Fruit fly (Drosophila melanogaster) whole organism, wandering third instar larva: ENCODE results near the gene Nepl12.

Source experiments
- CG9705 ChIP-seq: fragments of 200-800 bp; sonication (Bioruptor generic); optimal IDR thresholded peaks from 2 replicates; lab custom pipeline; 2018; ENCODE audit warnings: missing biosample characterization, mild to moderate bottlenecking, missing genetic modification characterization
- Dfd ChIP-seq: fragments of >200 bp; optimal IDR thresholded peaks from 2 replicates; lab custom pipeline; 2017; ENCODE audit warnings: missing biosample characterization, missing genetic modification characterization
- Hr78 ChIP-seq: fragments of >200 bp; optimal IDR thresholded peaks from 2 replicates; lab custom pipeline; 2017; ENCODE audit warnings: missing biosample characterization, missing genetic modification characterization
- Hr83 ChIP-seq: fragments of 200-300 bp; sonication (Bioruptor generic); optimal IDR thresholded peaks from 2 replicates; lab custom pipeline; 2016; ENCODE audit warnings: missing biosample characterization, mild to moderate bottlenecking, missing genetic modification characterization, moderate library complexity; ENCODE audit not compliant: poor library complexity, severe bottlenecking
- OdsH ChIP-seq: fragments of 200-800 bp; sonication (Bioruptor generic); optimal IDR thresholded peaks from 2 replicates; lab custom pipeline; 2016; ENCODE audit warnings: missing biosample characterization, mild to moderate bottlenecking, missing genetic modification characterization
- h ChIP-seq: fragments of 200-800 bp; sonication (Bioruptor generic); optimal IDR thresholded peaks from 3 replicates; lab custom pipeline; 2016; ENCODE audit warnings: missing biosample characterization, mild to moderate bottlenecking, missing genetic modification characterization
- lola ChIP-seq: fragments of >200 bp; optimal IDR thresholded peaks from 2 replicates; lab custom pipeline; 2017; ENCODE audit warnings: missing biosample characterization, missing genetic modification characterization
- usp ChIP-seq: fragments of >200 bp; optimal IDR thresholded peaks from 2 replicates; lab custom pipeline; 2017; ENCODE audit warnings: missing biosample characterization, missing genetic modification characterization

dm6 chr3R:9644620-9645019 is 30.7 kb upstream of the Nepl12 start:
- TF ChIP-seq usp (GFP tag; lab: Kevin White, UChicago) = no peak
- TF ChIP-seq lola (GFP tag; lab: Kevin White, UChicago) = no peak
- no peak for TF ChIP-seq Hr78 (GFP tag; lab: Kevin White, UChicago)
- no peak for TF ChIP-seq Hr83 (GFP tag; lab: Kevin White, UChicago)
- no peak for TF ChIP-seq Dfd
- TF ChIP-seq CG9705 (GFP tag; lab: Kevin White, UChicago) = no peak
- TF ChIP-seq h (GFP tag; lab: Kevin White, UChicago) = no peak
- TF ChIP-seq OdsH (GFP tag; lab: Kevin White, UChicago) = no peak
